Worm (Caenorhabditis elegans): Measurements from ENCODE around the gene R04B5.6.

R04B5.6 gene

DNA sequence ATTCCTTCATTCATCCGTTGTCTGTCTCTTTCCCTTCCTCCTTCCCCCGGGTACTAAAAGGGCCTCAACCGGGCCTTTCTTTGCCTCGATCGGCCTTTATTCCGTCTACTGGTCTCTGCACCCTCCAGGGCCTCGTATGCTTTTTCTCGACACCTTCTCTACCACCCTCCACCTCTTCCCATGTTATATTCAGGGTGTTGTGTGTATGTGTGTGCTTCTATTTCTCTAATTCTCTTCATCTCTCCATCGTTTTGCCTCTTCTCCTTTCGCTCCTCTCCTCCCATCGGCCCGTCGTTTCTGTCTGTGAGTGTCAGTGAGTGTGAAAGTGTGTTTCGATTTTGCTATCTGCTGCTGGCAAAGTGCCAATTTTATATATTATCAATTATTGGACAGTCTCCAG, 45.1 kb upstream of the R04B5.6 start (continued):
- TF ChIP-seq rec-8 (tag; optimal IDR thresholded peaks at IDR 0.05) (no peak), lag-1 (GFP tag; IDR thresholded peaks at IDR 0.05) (no peak), ccch-3 (GFP tag; optimal IDR thresholded peaks at IDR 0.05) (no peak), zfh-2 (GFP tag; conservative IDR thresholded peaks at IDR 0.05) (peak; percentile 79), bed-2 (GFP tag; IDR thresholded peaks at IDR 0.05) (no peak), lin-35 (GFP tag; optimal IDR thresholded peaks at IDR 0.05) (peak in 1 of 3 experiments; percentile 28), mes-4 (tag; optimal IDR thresholded peaks at IDR 0.05) (no peak), F49E8.2 (tag; optimal IDR thresholded peaks at IDR 0.05; ENCODE audit: insufficient read depth) (no peak), atf-7 (tag; optimal IDR thresholded peaks at IDR 0.05) (peak; percentile 38), tbx-9 (tag; optimal IDR thresholded peaks at IDR 0.05; ENCODE audit: borderline replicate concordance) (no peak), ceh-27 (GFP tag; optimal IDR thresholded peaks at IDR 0.05) (peak; percentile 48), C06A6.2 (GFP tag; conservative IDR thresholded peaks at IDR 0.05) (0 out of 2 replicates have a peak, but pooled peaks have one; percentile 15), dpff-1 (tag; optimal IDR thresholded peaks at IDR 0.05) (no peak), ceh-40 (GFP tag; IDR thresholded peaks at IDR 0.05) (no peak), attf-3 (GFP tag; conservative IDR thresholded peaks at IDR 0.05) (0 out of 2 replicates have a peak, but pooled peaks have one; percentile 22), tbp1 (GFP tag; optimal IDR thresholded peaks at IDR 0.05) (peak; percentile 33), nhr-179 (tag; optimal IDR thresholded peaks at IDR 0.05) (no peak), snpc-1.1 (tag; optimal IDR thresholded peaks at IDR 0.05; ENCODE audit: insufficient read depth) (no peak), nfya-1 (tag; optimal IDR thresholded peaks at IDR 0.05; ENCODE audit: borderline replicate concordance, insufficient read depth) (no peak), lir-1 (GFP tag; conservative IDR thresholded peaks at IDR 0.05) (peak; percentile 68), cebp-1 (GFP tag; IDR thresholded peaks at IDR 0.05) (peak; percentile 36; the same call in 1 of the 2 replicates), cebp-1 (tag; optimal IDR thresholded peaks at IDR 0.05) (peak; percentile 71), nfya-2 (GFP tag; IDR thresholded peaks at IDR 0.05) (no peak), bed-1 (GFP tag; IDR thresholded peaks at IDR 0.05) (no peak), athp-1 (tag; optimal IDR thresholded peaks at IDR 0.05) (no peak), hsf-1 (GFP tag; IDR thresholded peaks at IDR 0.05) (no peak), nhr-90 (tag; optimal IDR thresholded peaks at IDR 0.05) (no peak), ZK185.1 (tag; optimal IDR thresholded peaks at IDR 0.05; ENCODE audit: poor library complexity, severe bottlenecking) (no peak)

DNA sequence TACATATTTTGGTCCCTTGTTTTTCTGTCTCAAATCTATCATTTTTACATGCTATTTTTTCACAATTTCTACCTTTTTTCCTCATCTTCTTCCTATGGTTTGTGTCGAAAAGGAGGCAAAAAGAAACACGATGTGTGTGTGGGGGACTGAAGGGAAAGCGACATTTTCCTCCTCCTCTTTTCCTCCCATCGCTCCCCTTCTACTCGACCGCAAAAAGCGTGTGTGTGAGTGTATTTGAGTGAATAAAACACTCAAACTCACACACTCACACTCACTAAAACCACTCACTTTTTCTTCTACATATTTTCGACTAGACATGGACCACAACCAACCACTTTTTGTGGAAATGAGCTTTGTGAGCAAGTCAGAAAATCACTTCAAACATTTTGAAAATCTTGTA, 43.5 kb upstream of the R04B5.6 start:
- TF ChIP-seq hmg-1.2 (GFP tag; IDR thresholded peaks at IDR 0.05), result peak; percentile 12; the same call in 1 of the 2 replicates
- no peak for TF ChIP-seq madf-6 (GFP tag; IDR thresholded peaks at IDR 0.05)
- no peak for TF ChIP-seq F23B12.7 (tag; optimal IDR thresholded peaks at IDR 0.05; ENCODE audit: insufficient read depth)
- TF ChIP-seq Y53G8AR.9 (GFP tag; conservative IDR thresholded peaks at IDR 0.05), result no peak
- TF ChIP-seq sptf-2 (GFP tag; optimal IDR thresholded peaks at IDR 0.05), result no peak
- TF ChIP-seq ztf-28 (GFP tag; IDR thresholded peaks at IDR 0.05), result 0 out of 2 replicates have a peak, but pooled peaks have one; percentile 7
- TF ChIP-seq pbrm-1 (GFP tag; IDR thresholded peaks at IDR 0.05), result 0 out of 2 replicates have a peak, but pooled peaks have one; percentile 40
- peak; percentile 9 for TF ChIP-seq nhr-80 (tag; optimal IDR thresholded peaks at IDR 0.05)
- no peak for TF ChIP-seq rcor-1 (GFP tag; IDR thresholded peaks at IDR 0.05)
- TF ChIP-seq mel-28 (tag; optimal IDR thresholded peaks at IDR 0.05; ENCODE audit: borderline replicate concordance), result no peak
- TF ChIP-seq tlf-1 (GFP tag; optimal IDR thresholded peaks at IDR 0.05), result no peak
- peak in 1 of 3 experiments; percentile 21 for TF ChIP-seq lin-35 (GFP tag; optimal IDR thresholded peaks at IDR 0.05)
- no peak for TF ChIP-seq ztf-18 (tag; optimal IDR thresholded peaks at IDR 0.05)
- TF ChIP-seq ceh-100 (GFP tag; IDR thresholded peaks at IDR 0.05), result no peak
- TF ChIP-seq hlh-12 (tag; optimal IDR thresholded peaks at IDR 0.05), result no peak
- no peak for TF ChIP-seq C06A6.2 (GFP tag; conservative IDR thresholded peaks at IDR 0.05)
- TF ChIP-seq zim-3 (tag; optimal IDR thresholded peaks at IDR 0.05), result no peak
- no peak for TF ChIP-seq cebp-1 (GFP tag; IDR thresholded peaks at IDR 0.05)
- TF ChIP-seq cebp-1 (tag; optimal IDR thresholded peaks at IDR 0.05), result peak; percentile 20
- no peak for TF ChIP-seq repo-1 (tag; optimal IDR thresholded peaks at IDR 0.05)
- TF ChIP-seq B0019.2 (GFP tag; conservative IDR thresholded peaks at IDR 0.05), result no peak
- no peak for TF ChIP-seq bed-2 (GFP tag; IDR thresholded peaks at IDR 0.05)
- TF ChIP-seq K11D2.4 (GFP tag; IDR thresholded peaks at IDR 0.05), result no peak
- no peak for TF ChIP-seq nhr-27 (tag; optimal IDR thresholded peaks at IDR 0.05)
- no peak for TF ChIP-seq F22D6.2 (tag; optimal IDR thresholded peaks at IDR 0.05)

All from whole organism, young adult.